Worm (Caenorhabditis elegans): ENCODE results near the gene ntc-1.

DNA sequence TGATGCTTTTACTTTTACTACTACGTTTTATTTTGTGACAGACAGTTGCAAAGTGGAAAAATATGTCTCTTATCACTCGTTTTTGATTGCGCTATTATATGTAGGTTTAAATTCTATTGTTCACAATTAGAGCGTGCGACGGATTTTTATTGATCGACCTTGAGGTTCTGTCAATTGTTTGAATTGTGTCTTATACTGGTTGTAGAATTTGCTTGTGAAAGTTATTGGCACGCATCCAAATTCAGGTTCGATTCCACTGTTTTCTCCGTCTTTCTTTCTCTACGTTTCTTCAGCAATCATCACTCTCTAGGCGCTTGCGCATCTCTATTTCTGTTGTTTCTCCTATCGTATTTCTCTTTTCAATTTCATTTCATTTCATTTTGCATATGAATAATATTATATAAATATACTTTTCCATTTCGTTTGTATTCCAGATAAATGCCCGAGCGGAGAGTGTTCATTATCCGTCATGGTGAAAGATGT, 27.8 kb downstream of the ntc-1 start, which contains the start of gene T07F12.1:
- TF ChIP-seq nfya-1 (tag; optimal IDR thresholded peaks at IDR 0.05; ENCODE audit: insufficient read depth) (no peak), nhr-28 (tag; optimal IDR thresholded peaks at IDR 0.05) (no peak), pqm-1 (tag; optimal IDR thresholded peaks at IDR 0.05) (no peak), lin-39 (tag; optimal IDR thresholded peaks at IDR 0.05) (no peak), nhr-237 (tag; optimal IDR thresholded peaks at IDR 0.05) (no peak), elt-3 (tag; optimal IDR thresholded peaks at IDR 0.05) (no peak), zag-1 (tag; optimal IDR thresholded peaks at IDR 0.05) (no peak), daf-12 (tag; optimal IDR thresholded peaks at IDR 0.05) (no peak), ceh-16 (tag; optimal IDR thresholded peaks at IDR 0.05) (no peak), lin-15B (tag; optimal IDR thresholded peaks at IDR 0.05) (no peak)
